Worm (Caenorhabditis elegans) whole organism, early embryonic: ENCODE data around the gene K06H6.5.

Source experiments
- ama-1 ChIP-seq: fragments of 150-350 bp; optimal IDR thresholded peaks from 2 replicates; lab custom pipeline; 2014
- flt-1 ChIP-seq: fragments of 200-800 bp; sonication (Bioruptor generic); IDR thresholded peaks from 2 replicates; pipeline ENCODE4 v1.3.6; 2022; ENCODE audit warnings: missing genetic modification characterization, missing compliant biosample characterization
- tbx-37 ChIP-seq: fragments of 200-800 bp; sonication (Bioruptor generic); conservative IDR thresholded peaks from 2 replicates; pipeline ENCODE4 v1.3.6; 2022; ENCODE audit warnings: missing genetic modification reagents, missing genetic modification characterization, missing compliant biosample characterization

DNA sequence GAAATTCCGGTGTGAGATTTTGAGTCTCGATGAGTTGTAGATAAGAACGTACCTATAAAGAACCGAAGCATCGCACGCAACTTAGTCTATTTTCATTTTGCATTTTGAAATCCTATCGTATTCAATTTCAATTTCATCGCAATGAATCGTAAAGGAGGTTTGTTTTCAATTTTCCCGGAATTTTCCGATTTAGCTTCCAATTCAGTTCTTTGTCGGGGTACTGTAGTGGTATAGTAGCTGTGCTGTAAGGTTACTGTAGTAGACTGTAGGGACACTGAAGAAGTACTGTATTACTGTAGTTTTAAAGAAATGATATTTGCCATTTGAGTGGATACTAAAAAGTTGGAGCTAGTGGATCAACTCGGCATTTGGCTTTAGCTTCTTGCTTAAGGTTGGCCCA lies 23.6 kb downstream of the K06H6.5 start:
- no peak for TF ChIP-seq tbx-37 (GFP tag; lab: Robert Waterston, UW)
- TF ChIP-seq ama-1 = no peak
- no peak for TF ChIP-seq flt-1 (GFP tag; lab: Robert Waterston, UW)
